Worm (Caenorhabditis elegans) whole organism, L4 larva: ENCODE measurements around the gene Y48B6A.1.
A peak's percentile ranks its signal among the peaks of the same experiment; 100 is the strongest.

Experiments
- F10B5.3 ChIP-seq: sonication (generic microtip); optimal IDR thresholded peaks from 2 replicates; lab custom pipeline; 2016; ENCODE audit warnings: mild to moderate bottlenecking, missing genetic modification characterization, missing compliant biosample characterization
- F37D6.2 ChIP-seq: sonication (generic microtip); optimal IDR thresholded peaks from 2 replicates; lab custom pipeline; 2016; ENCODE audit warnings: mild to moderate bottlenecking, missing genetic modification characterization, missing compliant biosample characterization
- F49E8.2 ChIP-seq: sonication (generic microtip); optimal IDR thresholded peaks from 2 replicates; lab custom pipeline; 2016; ENCODE audit warnings: missing compliant biosample characterization, mild to moderate bottlenecking, missing genetic modification characterization, borderline replicate concordance
- Y48G9A.11 ChIP-seq: fragments of 200-800 bp; sonication (Bioruptor generic); IDR thresholded peaks from 2 replicates; pipeline ENCODE4 v1.3.6; 2022; ENCODE audit warnings: missing genetic modification reagents, missing genetic modification characterization, missing compliant biosample characterization
- Y5F2A.4 ChIP-seq: fragments of 200-800 bp; sonication (Bioruptor generic); optimal IDR thresholded peaks from 2 replicates; lab custom pipeline; 2018; ENCODE audit warnings: mild to moderate bottlenecking, missing genetic modification characterization, missing compliant biosample characterization
- Y75B8A.6 ChIP-seq: fragments of 200-800 bp; sonication (Bioruptor generic); IDR thresholded peaks from 2 replicates; pipeline ENCODE4 v1.3.6; 2022; ENCODE audit warnings: missing genetic modification reagents, missing genetic modification characterization, missing compliant biosample characterization
- ZK337.2 ChIP-seq: fragments of 200-800 bp; sonication (Bioruptor generic); IDR thresholded peaks from 2 replicates; pipeline ENCODE4 v1.3.6; 2022; ENCODE audit warnings: missing genetic modification reagents, missing genetic modification characterization, missing compliant biosample characterization
- ZK546.5 ChIP-seq, 2 experiments: sonication (generic microtip); optimal IDR thresholded peaks; 2 replicates each; lab custom pipeline; 2017; ENCODE audit warnings: missing biosample characterization in 2 of 2, missing genetic modification characterization in 2 of 2
- aha-1 ChIP-seq: fragments of 150-350 bp; peaks from one replicate; lab custom pipeline; 2014; ENCODE audit warnings: missing biosample characterization, missing genetic modification characterization
- arid-1 ChIP-seq: fragments of 200-800 bp; sonication (Bioruptor generic); conservative IDR thresholded peaks from 2 replicates; pipeline ENCODE4 v1.3.6; 2022; ENCODE audit warnings: missing genetic modification reagents, missing genetic modification characterization, missing compliant biosample characterization
- ceh-32 ChIP-seq: sonication (generic microtip); optimal IDR thresholded peaks from 2 replicates; lab custom pipeline; 2016; ENCODE audit warnings: mild to moderate bottlenecking, missing genetic modification characterization, missing compliant biosample characterization; ENCODE audit not compliant: poor library complexity
- ceh-62 ChIP-seq: sonication (generic microtip); optimal IDR thresholded peaks from 2 replicates; lab custom pipeline; 2017; ENCODE audit warnings: missing biosample characterization, missing genetic modification characterization
- ces-1 ChIP-seq: fragments of 150-350 bp; sonication (generic microtip); optimal IDR thresholded peaks from 4 replicates; lab custom pipeline; 2014; ENCODE audit warnings: missing biosample characterization, missing genetic modification reagents, missing genetic modification characterization
- cey-2 ChIP-seq: sonication (generic microtip); optimal IDR thresholded peaks from 3 replicates; lab custom pipeline; 2017; ENCODE audit warnings: missing genetic modification characterization, mild to moderate bottlenecking, missing compliant biosample characterization, antibody characterized with exemption, borderline replicate concordance; ENCODE audit not compliant: insufficient read depth
- ctbp-1 ChIP-seq: fragments of 200-800 bp; sonication (Bioruptor generic); IDR thresholded peaks from 2 replicates; pipeline ENCODE4 v1.3.6; 2022; ENCODE audit warnings: missing genetic modification reagents, missing genetic modification characterization, missing compliant biosample characterization
- daf-12 ChIP-seq: fragments of 150-350 bp; optimal IDR thresholded peaks from 2 replicates; lab custom pipeline; 2014; ENCODE audit warnings: missing biosample characterization, missing genetic modification reagents, missing genetic modification characterization
- dmd-6 ChIP-seq: fragments of 200-800 bp; sonication (Bioruptor generic); IDR thresholded peaks from 2 replicates; pipeline ENCODE4 v1.3.6; 2022; ENCODE audit warnings: missing genetic modification reagents, missing genetic modification characterization, missing compliant biosample characterization
- dmd-9 ChIP-seq: fragments of 200-800 bp; sonication (Bioruptor generic); IDR thresholded peaks from 2 replicates; pipeline ENCODE4 v1.3.6; 2022; ENCODE audit warnings: missing genetic modification reagents, missing genetic modification characterization, missing compliant biosample characterization
- dpl-1 ChIP-seq: fragments of 150-350 bp; optimal IDR thresholded peaks from 2 replicates; lab custom pipeline; 2014; ENCODE audit warnings: missing biosample characterization, missing genetic modification reagents, missing genetic modification characterization
- duxl-1 ChIP-seq: sonication (generic microtip); optimal IDR thresholded peaks from 2 replicates; lab custom pipeline; 2016; ENCODE audit warnings: mild to moderate bottlenecking, missing genetic modification characterization, moderate library complexity, missing compliant biosample characterization; ENCODE audit not compliant: poor library complexity
- egl-43 ChIP-seq: fragments of 200-800 bp; sonication (Bioruptor generic); IDR thresholded peaks from 2 replicates; pipeline ENCODE4 v1.3.6; 2022; ENCODE audit warnings: missing genetic modification reagents, missing genetic modification characterization, missing compliant biosample characterization
- fos-1 ChIP-seq: fragments of 150-350 bp; optimal IDR thresholded peaks from 2 replicates; lab custom pipeline; 2014; ENCODE audit warnings: missing biosample characterization, missing genetic modification characterization
- hif-1 ChIP-seq, 2 experiments: sonication (generic microtip); optimal IDR thresholded peaks; 2 replicates each; lab custom pipeline; 2016 to 2017; ENCODE audit warnings: missing compliant biosample characterization in 2 of 2, missing genetic modification characterization in 2 of 2, missing genetic modification reagents in 2 of 2, missing genotype in 2 of 2, mild to moderate bottlenecking in 1 of 2
- hlh-11 ChIP-seq: fragments of 200-800 bp; sonication (Bioruptor generic); optimal IDR thresholded peaks from 2 replicates; lab custom pipeline; 2018; ENCODE audit warnings: mild to moderate bottlenecking, missing genetic modification characterization, missing compliant biosample characterization
- lin-1 ChIP-seq: fragments of 200-800 bp; sonication (Bioruptor generic); IDR thresholded peaks from 2 replicates; pipeline ENCODE4 v1.3.6; 2022; ENCODE audit warnings: missing genetic modification reagents, missing genetic modification characterization, missing compliant biosample characterization
- lin-13 ChIP-seq: fragments of 150-350 bp; optimal IDR thresholded peaks from 2 replicates; lab custom pipeline; 2014; ENCODE audit warnings: missing biosample characterization, missing genetic modification reagents, missing genetic modification characterization
- lin-38 ChIP-seq: fragments of 200-800 bp; sonication (Bioruptor generic); IDR thresholded peaks from 2 replicates; pipeline ENCODE4 v1.3.6; 2022; ENCODE audit warnings: missing genetic modification reagents, missing genetic modification characterization, missing compliant biosample characterization
- lsy-2 ChIP-seq, 2 experiments: fragments of 150-350 bp in 1 of 2; sonication (generic microtip) in 1 of 2; optimal IDR thresholded peaks; 2 replicates each; lab custom pipeline; 2014 to 2017; ENCODE audit warnings: missing biosample characterization in 2 of 2, missing genetic modification characterization in 2 of 2
- mdt-29 ChIP-seq: fragments of 200-800 bp; sonication (Bioruptor generic); IDR thresholded peaks from 2 replicates; pipeline ENCODE4 v1.3.6; 2022; ENCODE audit warnings: missing genetic modification reagents, missing genetic modification characterization, missing compliant biosample characterization
- mes-2 ChIP-seq: sonication (generic microtip); optimal IDR thresholded peaks from 2 replicates; lab custom pipeline; 2016; ENCODE audit warnings: missing genotype, mild to moderate bottlenecking, missing genetic modification characterization, missing compliant biosample characterization; ENCODE audit not compliant: poor library complexity, severe bottlenecking
- mxl-2 ChIP-seq: fragments of 200-800 bp; sonication (Bioruptor generic); conservative IDR thresholded peaks from 2 replicates; pipeline ENCODE4 v1.3.6; 2022; ENCODE audit warnings: missing genetic modification reagents, missing genetic modification characterization, missing compliant biosample characterization
- nhr-11 ChIP-seq: fragments of 150-350 bp; optimal IDR thresholded peaks from 2 replicates; lab custom pipeline; 2014; ENCODE audit warnings: missing biosample characterization, missing genetic modification characterization
- nhr-28 ChIP-seq: fragments of 150-350 bp; optimal IDR thresholded peaks from 2 replicates; lab custom pipeline; 2014; ENCODE audit warnings: missing biosample characterization, missing genetic modification characterization
- nhr-48 ChIP-seq: sonication (generic microtip); optimal IDR thresholded peaks from 2 replicates; lab custom pipeline; 2016; ENCODE audit warnings: mild to moderate bottlenecking, missing genetic modification characterization, missing compliant biosample characterization
- nhr-6 ChIP-seq: fragments of 150-350 bp; optimal IDR thresholded peaks from 2 replicates; lab custom pipeline; 2014; ENCODE audit warnings: missing biosample characterization, missing genetic modification characterization
- nhr-77 ChIP-seq: fragments of 150-350 bp; optimal IDR thresholded peaks from 2 replicates; lab custom pipeline; 2014; ENCODE audit warnings: missing biosample characterization, missing genetic modification characterization
- pha-4 ChIP-seq, 2 experiments: fragments of 150-350 bp in 1 of 2; fragments of 200-800 bp in 1 of 2; sonication (Bioruptor generic) in 1 of 2; IDR thresholded peaks in 1 of 2; optimal IDR thresholded peaks in 1 of 2; 2 replicates each; pipeline versions ENCODE4 v1.3.6 to Lab custom; 2014 to 2022; ENCODE audit warnings: missing genetic modification characterization in 2 of 2, missing genetic modification reagents in 2 of 2, missing biosample characterization in 1 of 2, missing compliant biosample characterization in 1 of 2
- php-3 ChIP-seq: fragments of 200-800 bp; sonication (Bioruptor generic); IDR thresholded peaks from 2 replicates; pipeline ENCODE4 v1.3.6; 2022; ENCODE audit warnings: missing genetic modification reagents, missing genetic modification characterization, missing compliant biosample characterization
- rbr-2 ChIP-seq: sonication (generic microtip); optimal IDR thresholded peaks from 2 replicates; lab custom pipeline; 2016; ENCODE audit warnings: missing genotype, missing genetic modification characterization, missing compliant biosample characterization
- saeg-2 ChIP-seq: fragments of 200-800 bp; sonication (Bioruptor generic); IDR thresholded peaks from 2 replicates; pipeline ENCODE4 v1.3.6; 2022; ENCODE audit warnings: missing genetic modification reagents, missing genetic modification characterization, missing compliant biosample characterization
- snpc-1.2 ChIP-seq: fragments of 200-800 bp; sonication (Bioruptor generic); IDR thresholded peaks from 2 replicates; pipeline ENCODE4 v1.3.6; 2022; ENCODE audit warnings: missing genetic modification reagents, missing genetic modification characterization, missing compliant biosample characterization
- spr-3 ChIP-seq: fragments of 200-800 bp; sonication (Bioruptor generic); optimal IDR thresholded peaks from 2 replicates; lab custom pipeline; 2018; ENCODE audit warnings: mild to moderate bottlenecking, missing genetic modification characterization, missing compliant biosample characterization
- tag-97 ChIP-seq: fragments of 200-800 bp; sonication (Bioruptor generic); IDR thresholded peaks from 2 replicates; pipeline ENCODE4 v1.3.6; 2022; ENCODE audit warnings: missing genetic modification characterization, missing compliant biosample characterization
- unc-130 ChIP-seq: sonication (generic microtip); optimal IDR thresholded peaks from 2 replicates; lab custom pipeline; 2016; ENCODE audit warnings: missing genetic modification reagents, missing genetic modification characterization, missing compliant biosample characterization
- unc-62 ChIP-seq, 3 experiments: fragments of 150-350 bp in 1 of 3; sonication (generic microtip); optimal IDR thresholded peaks in 2 of 3; peaks in 1 of 3; 1 replicate in 1 of 3; 2 replicates in 2 of 3; lab custom pipeline; 2014 to 2017; ENCODE audit warnings: missing biosample characterization in 3 of 3, missing genetic modification characterization in 3 of 3, missing genetic modification reagents in 3 of 3, missing genotype in 1 of 3
- vab-7 ChIP-seq: fragments of 200-800 bp; sonication (Bioruptor generic); IDR thresholded peaks from 2 replicates; pipeline ENCODE4 v1.3.6; 2022; ENCODE audit warnings: missing genetic modification reagents, missing genetic modification characterization, missing compliant biosample characterization
- zfp-2 ChIP-seq: sonication (generic microtip); optimal IDR thresholded peaks from 2 replicates; lab custom pipeline; 2016; ENCODE audit warnings: mild to moderate bottlenecking, missing genetic modification characterization, missing compliant biosample characterization
- ztf-11 ChIP-seq: fragments of 150-350 bp; optimal IDR thresholded peaks from 2 replicates; lab custom pipeline; 2014; ENCODE audit warnings: missing biosample characterization, missing genetic modification characterization

Y48B6A.1 gene

DNA sequence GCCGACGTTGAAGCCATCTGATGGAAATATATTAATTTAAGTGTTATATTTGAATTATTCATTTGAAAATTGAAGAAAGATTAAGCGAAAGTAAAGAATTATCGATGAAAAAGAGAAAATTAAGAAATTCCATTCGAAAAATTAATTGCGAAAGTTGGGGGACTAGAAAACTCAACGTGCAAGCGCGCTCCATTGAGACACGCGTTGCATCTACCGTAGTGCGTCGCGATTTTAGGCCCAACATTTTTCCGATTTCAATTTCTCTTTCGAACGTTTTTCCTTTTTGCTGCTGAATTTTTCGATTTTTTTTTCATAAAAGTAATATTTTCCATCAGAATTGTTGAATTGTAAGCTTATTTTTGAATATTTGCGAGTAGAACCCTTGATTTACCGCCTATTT lies at the start of gene Y48B6A.1 (continued):
- TF ChIP-seq Y5F2A.4 (GFP tag; lab: Kevin White, UChicago) (no peak), fos-1 (tag; lab: Kevin White, UChicago) (no peak), nhr-28 (peak; percentile 93), lin-38 (GFP tag; lab: Robert Waterston, UW) (peak; percentile 99), lsy-2 (tag; optimal IDR thresholded peaks at IDR 0.05; lab: Kevin White, UChicago) (peak; percentile 95 to 99), spr-3 (GFP tag; lab: Kevin White, UChicago) (peak; percentile 4), lin-1 (GFP tag; lab: Robert Waterston, UW) (no peak), nhr-48 (tag; lab: Kevin White, UChicago) (peak; percentile 41), lin-13 (GFP tag; lab: Kevin White, UChicago) (peak; percentile 96), snpc-1.2 (GFP tag; lab: Robert Waterston, UW) (no peak), rbr-2 (tag; lab: Kevin White, UChicago) (peak; percentile 91), pha-4 (GFP tag; IDR thresholded peaks at IDR 0.05; lab: Robert Waterston, UW) (peak; percentile 76; the same call in 1 of the 2 replicates), pha-4 (tag; optimal IDR thresholded peaks at IDR 0.05; lab: Kevin White, UChicago) (peak; percentile 99), hlh-11 (tag; lab: Kevin White, UChicago) (peak; percentile 81), F37D6.2 (tag; lab: Kevin White, UChicago) (peak; percentile 70), ctbp-1 (peak; percentile 63; the same call in 1 of the 2 replicates), ceh-62 (no peak), mdt-29 (GFP tag; lab: Robert Waterston, UW) (peak; percentile 68), F10B5.3 (tag; lab: Kevin White, UChicago) (no peak), Y75B8A.6 (GFP tag; lab: Robert Waterston, UW) (no peak), nhr-77 (tag; lab: Kevin White, UChicago) (peak; percentile 99), mes-2 (tag; lab: Kevin White, UChicago) (peak; percentile 99), unc-62 (GFP tag; optimal IDR thresholded peaks at IDR 0.05 in 1 of 2; lab: Kevin White, UChicago) (no peak), unc-62 (tag; optimal IDR thresholded peaks at IDR 0.05; lab: Kevin White, UChicago) (no peak), aha-1 (peak; percentile 98), saeg-2 (GFP tag; lab: Robert Waterston, UW) (0 out of 2 replicates have a peak, but pooled peaks have one; percentile 35), ZK546.5 (tag; optimal IDR thresholded peaks at IDR 0.05; lab: Kevin White, UChicago) (peak in 1 of 2 experiments; percentile 69), ces-1 (peak; percentile 17), hif-1 (tag; optimal IDR thresholded peaks at IDR 0.05; lab: Kevin White, UChicago) (peak in 1 of 2 experiments; percentile 93), dpl-1 (GFP tag; lab: Kevin White, UChicago) (peak; percentile 90), daf-12 (tag; lab: Kevin White, UChicago) (no peak), mxl-2 (0 out of 2 replicates have a peak, but pooled peaks have one; percentile 42), duxl-1 (tag; lab: Kevin White, UChicago) (peak; percentile 88), dmd-9 (GFP tag; lab: Robert Waterston, UW) (peak; percentile 92), nhr-11 (peak; percentile 92), Y48G9A.11 (GFP tag; lab: Robert Waterston, UW) (peak; percentile 59; the same call in 1 of the 2 replicates), unc-130 (peak; percentile 97), dmd-6 (GFP tag; lab: Robert Waterston, UW) (peak; percentile 84), vab-7 (peak; percentile 89), arid-1 (GFP tag; lab: Robert Waterston, UW) (peak; percentile 90), zfp-2 (tag; lab: Kevin White, UChicago) (peak; percentile 49), nhr-6 (tag; lab: Kevin White, UChicago) (peak; percentile 86), ceh-32 (tag; lab: Kevin White, UChicago) (no peak), egl-43 (GFP tag; lab: Robert Waterston, UW) (0 out of 2 replicates have a peak, but pooled peaks have one; percentile 64), cey-2 (no peak), tag-97 (GFP tag; lab: Robert Waterston, UW) (peak; percentile 62; the same call in 1 of the 2 replicates), F49E8.2 (tag; lab: Kevin White, UChicago) (peak; percentile 58), ztf-11 (tag; lab: Kevin White, UChicago) (no peak), php-3 (GFP tag; lab: Robert Waterston, UW) (0 out of 2 replicates have a peak, but pooled peaks have one; percentile 35), ZK337.2 (peak; percentile 97)
